Fruit fly (Drosophila melanogaster) whole organism, embryonic: ENCODE measurements around the gene CG11454.
A peak's percentile ranks its signal among the peaks of the same experiment; 100 is the strongest.

ENCODE experiments used
- Adf1 ChIP-seq: fragments of 200-800 bp; sonication (Bioruptor generic); IDR thresholded peaks from 2 replicates; pipeline ENCODE4 v1.3.6; 2022; ENCODE audit warnings: missing biosample characterization, missing genetic modification characterization
- CG10543 ChIP-seq: fragments of 200-800 bp; sonication (Bioruptor generic); optimal IDR thresholded peaks from 3 replicates; lab custom pipeline; 2017; ENCODE audit warnings: missing biosample characterization, mild to moderate bottlenecking, missing genetic modification characterization, moderate library complexity
- CG10565 ChIP-seq: fragments of 200-800 bp; sonication (Bioruptor generic); optimal IDR thresholded peaks from 3 replicates; lab custom pipeline; 2016; ENCODE audit warnings: missing biosample characterization, mild to moderate bottlenecking, missing genetic modification characterization
- CG15514 ChIP-seq: fragments of 200-800 bp; sonication (Bioruptor generic); optimal IDR thresholded peaks from 3 replicates; lab custom pipeline; 2017; ENCODE audit warnings: missing biosample characterization, missing genetic modification characterization, mild to moderate bottlenecking, moderate library complexity, missing genetic modification reagents
- CG15601 ChIP-seq: fragments of 200-800 bp; sonication (Bioruptor generic); optimal IDR thresholded peaks from 3 replicates; lab custom pipeline; 2019; ENCODE audit warnings: missing biosample characterization, mild to moderate bottlenecking, missing genetic modification characterization, moderate library complexity
- CG1603 ChIP-seq: fragments of 200-800 bp; sonication (Bioruptor generic); optimal IDR thresholded peaks from 2 replicates; lab custom pipeline; 2019; ENCODE audit warnings: missing biosample characterization, mild to moderate bottlenecking, missing genetic modification characterization, moderate library complexity
- CG17912 ChIP-seq: fragments of 200-800 bp; sonication (Bioruptor generic); optimal IDR thresholded peaks from 2 replicates; lab custom pipeline; 2018; ENCODE audit warnings: missing biosample characterization, mild to moderate bottlenecking, missing genetic modification characterization
- CG18619 ChIP-seq: fragments of 200-800 bp; sonication (Bioruptor generic); optimal IDR thresholded peaks from 3 replicates; lab custom pipeline; 2017; ENCODE audit warnings: missing biosample characterization, mild to moderate bottlenecking, missing genetic modification characterization
- CG2120 ChIP-seq: fragments of 200-800 bp; sonication (Bioruptor generic); optimal IDR thresholded peaks from 3 replicates; lab custom pipeline; 2016; ENCODE audit warnings: missing biosample characterization, missing genetic modification characterization
- CG2202 ChIP-seq: fragments of 200-800 bp; sonication (Bioruptor generic); optimal IDR thresholded peaks from 2 replicates; lab custom pipeline; 2018; ENCODE audit warnings: missing biosample characterization, mild to moderate bottlenecking, missing genetic modification characterization
- CG31365 ChIP-seq: fragments of 200-800 bp; sonication (Bioruptor generic); optimal IDR thresholded peaks from 2 replicates; lab custom pipeline; 2018; ENCODE audit warnings: missing biosample characterization, mild to moderate bottlenecking, missing genetic modification characterization
- CG34376 ChIP-seq: fragments of 200-800 bp; sonication (Bioruptor generic); optimal IDR thresholded peaks from 2 replicates; lab custom pipeline; 2018; ENCODE audit warnings: missing biosample characterization, mild to moderate bottlenecking, missing genetic modification characterization
- CG4404 ChIP-seq: fragments of 200-800 bp; sonication (Bioruptor generic); IDR thresholded peaks from 2 replicates; pipeline ENCODE4 v1.3.6; 2022; ENCODE audit warnings: missing biosample characterization, missing genetic modification characterization
- CG4424 ChIP-seq: fragments of 200-800 bp; sonication (Bioruptor generic); optimal IDR thresholded peaks from 3 replicates; lab custom pipeline; 2016; ENCODE audit warnings: missing biosample characterization, missing genetic modification characterization
- CG6254 ChIP-seq: fragments of 200-800 bp; sonication (Bioruptor generic); optimal IDR thresholded peaks from 3 replicates; lab custom pipeline; 2017; ENCODE audit warnings: mild to moderate bottlenecking, missing biosample characterization, missing genetic modification reagents, missing genetic modification characterization
- CG7987 ChIP-seq: fragments of 200-800 bp; sonication (Bioruptor generic); optimal IDR thresholded peaks from 2 replicates; lab custom pipeline; 2018; ENCODE audit warnings: missing biosample characterization, mild to moderate bottlenecking, missing genetic modification characterization, moderate library complexity
- CG8290 ChIP-seq, 3 experiments: fragments of 200-800 bp; sonication (Bioruptor generic); optimal IDR thresholded peaks; 2 replicates each; lab custom pipeline; 2016 to 2019; ENCODE audit warnings: missing biosample characterization in 3 of 3, missing genetic modification characterization in 3 of 3, mild to moderate bottlenecking in 2 of 3, moderate library complexity in 1 of 3
- CG8478 ChIP-seq: fragments of >200 bp; optimal IDR thresholded peaks from 2 replicates; lab custom pipeline; 2018
- CoRest ChIP-seq: fragments of 200-800 bp; sonication (Bioruptor generic); optimal IDR thresholded peaks from 3 replicates; lab custom pipeline; 2018; ENCODE audit warnings: missing biosample characterization, mild to moderate bottlenecking, missing genetic modification characterization, moderate library complexity
- Deaf1 ChIP-seq: fragments of 200-800 bp; optimal IDR thresholded peaks from 3 replicates; lab custom pipeline; 2019; ENCODE audit warnings: missing biosample characterization, mild to moderate bottlenecking, missing genetic modification characterization, moderate library complexity
- Gsc ChIP-seq: fragments of 200-800 bp; sonication (Bioruptor generic); IDR thresholded peaks from 2 replicates; pipeline ENCODE4 v1.3.6; 2022; ENCODE audit warnings: missing biosample characterization, missing genetic modification characterization
- HLHmδ ChIP-seq: fragments of 200-800 bp; sonication (Bioruptor generic); optimal IDR thresholded peaks from 2 replicates; lab custom pipeline; 2018; ENCODE audit warnings: missing biosample characterization, mild to moderate bottlenecking, missing genetic modification characterization, moderate library complexity
- Meics ChIP-seq: fragments of 200-800 bp; sonication (Bioruptor generic); optimal IDR thresholded peaks from 2 replicates; lab custom pipeline; 2017; ENCODE audit warnings: missing biosample characterization, mild to moderate bottlenecking, missing genetic modification characterization
- NC2β ChIP-seq: fragments of 200-800 bp; sonication (Bioruptor generic); optimal IDR thresholded peaks from 2 replicates; lab custom pipeline; 2016; ENCODE audit warnings: missing biosample characterization, missing genetic modification characterization
- Nf-YA ChIP-seq: fragments of 200-800 bp; sonication (Bioruptor generic); IDR thresholded peaks from 2 replicates; pipeline ENCODE4 v1.3.6; 2022; ENCODE audit warnings: missing biosample characterization, missing genetic modification characterization
- Nf-YC ChIP-seq: fragments of 200-800 bp; optimal IDR thresholded peaks from 3 replicates; lab custom pipeline; 2019; ENCODE audit warnings: missing biosample characterization, mild to moderate bottlenecking, missing genetic modification characterization, moderate library complexity
- Oaz ChIP-seq: fragments of 200-800 bp; sonication (Bioruptor generic); IDR thresholded peaks from 2 replicates; pipeline ENCODE4 v1.3.6; 2022; ENCODE audit warnings: missing biosample characterization, missing genetic modification characterization
- Ssrp ChIP-seq: fragments of 200-800 bp; sonication (Bioruptor generic); optimal IDR thresholded peaks from 2 replicates; lab custom pipeline; 2018; ENCODE audit warnings: missing biosample characterization, mild to moderate bottlenecking, missing genetic modification characterization, moderate library complexity
- btn ChIP-seq: fragments of 200-800 bp; sonication (Bioruptor generic); optimal IDR thresholded peaks from 2 replicates; lab custom pipeline; 2016; ENCODE audit warnings: missing biosample characterization, missing genetic modification characterization
- cg ChIP-seq: fragments of 200-800 bp; sonication (Bioruptor generic); optimal IDR thresholded peaks from 3 replicates; lab custom pipeline; 2019; ENCODE audit warnings: missing biosample characterization, mild to moderate bottlenecking, missing genetic modification characterization, moderate library complexity
- chn ChIP-seq: fragments of 200-800 bp; sonication (Bioruptor generic); optimal IDR thresholded peaks from 2 replicates; lab custom pipeline; 2016; ENCODE audit warnings: missing biosample characterization, missing genetic modification characterization
- croc ChIP-seq: fragments of 200-800 bp; sonication (Bioruptor generic); conservative IDR thresholded peaks from 3 replicates; pipeline ENCODE4 v1.3.6; 2022; ENCODE audit warnings: missing biosample characterization, missing genetic modification characterization
- emc ChIP-seq: fragments of 200-800 bp; sonication (Bioruptor generic); optimal IDR thresholded peaks from 2 replicates; lab custom pipeline; 2016; ENCODE audit warnings: missing biosample characterization, missing genetic modification characterization
- eve ChIP-seq, 2 experiments: fragments of >200 bp; optimal IDR thresholded peaks; 2 replicates each; lab custom pipeline; 2017; ENCODE audit warnings: missing biosample characterization in 2 of 2, missing genetic modification characterization in 2 of 2
- gcm ChIP-seq: fragments of 200-800 bp; sonication (Bioruptor generic); optimal IDR thresholded peaks from 2 replicates; lab custom pipeline; 2019; ENCODE audit warnings: missing biosample characterization, mild to moderate bottlenecking, missing genetic modification characterization, moderate library complexity
- gcm2 ChIP-seq: fragments of 200-800 bp; sonication (Bioruptor generic); optimal IDR thresholded peaks from 2 replicates; lab custom pipeline; 2016; ENCODE audit warnings: missing biosample characterization, missing genetic modification characterization
- gro ChIP-seq: fragments of 200-800 bp; sonication (Bioruptor generic); optimal IDR thresholded peaks from 2 replicates; lab custom pipeline; 2016; ENCODE audit warnings: missing biosample characterization, missing genetic modification characterization
- jumu ChIP-seq: fragments of 200-800 bp; sonication (Bioruptor generic); optimal IDR thresholded peaks from 3 replicates; lab custom pipeline; 2016; ENCODE audit warnings: missing biosample characterization, missing genetic modification characterization
- kah ChIP-seq: fragments of 200-800 bp; sonication (Bioruptor generic); optimal IDR thresholded peaks from 2 replicates; lab custom pipeline; 2018; ENCODE audit warnings: missing biosample characterization, mild to moderate bottlenecking, missing genetic modification characterization
- lbe ChIP-seq: fragments of 200-800 bp; sonication (Bioruptor generic); optimal IDR thresholded peaks from 2 replicates; lab custom pipeline; 2016; ENCODE audit warnings: missing biosample characterization, mild to moderate bottlenecking, missing genetic modification characterization
- mirr ChIP-seq: fragments of 200-800 bp; sonication (Bioruptor generic); optimal IDR thresholded peaks from 3 replicates; lab custom pipeline; 2018; ENCODE audit warnings: missing biosample characterization, mild to moderate bottlenecking, missing genetic modification characterization
- pan ChIP-seq, 4 experiments: fragments of >200 bp in 3 of 4; fragments of 200-800 bp in 1 of 4; sonication (Bioruptor generic) in 1 of 4; optimal IDR thresholded peaks in 3 of 4; IDR thresholded peaks in 1 of 4; 2 replicates each; pipeline versions ENCODE4 v1.3.6 to Lab custom; 2017 to 2022; ENCODE audit warnings: missing biosample characterization in 2 of 4, missing genetic modification characterization in 2 of 4, mixed read lengths in 1 of 4
- sens ChIP-seq: fragments of 200-800 bp; sonication (Bioruptor generic); peaks from one replicate; lab custom pipeline; 2016; ENCODE audit warnings: missing biosample characterization, missing genetic modification characterization
- stwl ChIP-seq: fragments of 200-800 bp; sonication (Bioruptor generic); optimal IDR thresholded peaks from 3 replicates; lab custom pipeline; 2018; ENCODE audit warnings: missing biosample characterization, mild to moderate bottlenecking, missing genetic modification characterization, moderate library complexity
- sug ChIP-seq: fragments of 200-800 bp; optimal IDR thresholded peaks from 2 replicates; lab custom pipeline; 2019; ENCODE audit warnings: missing biosample characterization, mild to moderate bottlenecking, missing genetic modification characterization, moderate library complexity
- tgo ChIP-seq: fragments of 200-800 bp; sonication (Bioruptor generic); IDR thresholded peaks from 3 replicates; pipeline ENCODE4 v1.3.6; 2022; ENCODE audit warnings: missing biosample characterization, missing genetic modification characterization
- unpg ChIP-seq: fragments of 200-800 bp; sonication (Bioruptor generic); optimal IDR thresholded peaks from 3 replicates; lab custom pipeline; 2018; ENCODE audit warnings: missing biosample characterization, mild to moderate bottlenecking, missing genetic modification characterization, moderate library complexity
- zfh2 ChIP-seq: fragments of 200-800 bp; sonication (Bioruptor generic); optimal IDR thresholded peaks from 2 replicates; lab custom pipeline; 2016; ENCODE audit warnings: missing biosample characterization, missing genetic modification characterization

The CG11454 gene

dm6 chr2L:160581-161452 is 17.7 kb downstream of the CG11454 start (continued):
- TF ChIP-seq eve (GFP tag; optimal IDR thresholded peaks at IDR 0.05; lab: Kevin White, UChicago) = peak in 1 of 2 experiments; percentile 86
- TF ChIP-seq Nf-YA (GFP tag; lab: Robert Waterston, UW) = no peak
- no peak for TF ChIP-seq kah (GFP tag; lab: Kevin White, UChicago)
- no peak for TF ChIP-seq stwl (tag; lab: Kevin White, UChicago)
- TF ChIP-seq Deaf1 (tag; lab: Kevin White, UChicago) = peak; percentile 38
- peak; percentile 22 for TF ChIP-seq CG2120 (GFP tag; lab: Kevin White, UChicago)
- TF ChIP-seq Ssrp (tag; lab: Kevin White, UChicago) = peak; percentile 48
- TF ChIP-seq Meics (GFP tag; lab: Kevin White, UChicago) = peak; percentile 10
- TF ChIP-seq mirr (GFP tag; lab: Kevin White, UChicago) = peak; percentile 86
- peak; percentile 97 for TF ChIP-seq CG10543 (GFP tag; lab: Kevin White, UChicago)
- TF ChIP-seq CG31365 (tag; lab: Kevin White, UChicago) = no peak
- peak; percentile 93 for TF ChIP-seq sens
- peak; percentile 89 for TF ChIP-seq lbe (GFP tag; lab: Kevin White, UChicago)
- peak; percentile 59 for TF ChIP-seq CG17912 (GFP tag; lab: Kevin White, UChicago)
- peak; percentile 75 for TF ChIP-seq CG34376 (GFP tag; lab: Kevin White, UChicago)
- no peak for TF ChIP-seq unpg (GFP tag; lab: Kevin White, UChicago)
- TF ChIP-seq sug (tag; lab: Kevin White, UChicago) = peak; percentile 90
- TF ChIP-seq pan (optimal IDR thresholded peaks at IDR 0.05; lab: Kevin White, UChicago) = no peak
- TF ChIP-seq pan (GFP tag; optimal IDR thresholded peaks at IDR 0.05 in 1 of 2, IDR thresholded peaks at IDR 0.05 in 1 of 2) = no peak
- TF ChIP-seq CG10565 (GFP tag; lab: Kevin White, UChicago) = no peak
- no peak for TF ChIP-seq Gsc (GFP tag; lab: Robert Waterston, UW)
- TF ChIP-seq gcm2 (GFP tag; lab: Kevin White, UChicago) = peak; percentile 57
- peak; percentile 82 for TF ChIP-seq Nf-YC (tag; lab: Kevin White, UChicago)
- TF ChIP-seq CG6254 (GFP tag; lab: Kevin White, UChicago) = peak; percentile 85
- no peak for TF ChIP-seq CG2202
- TF ChIP-seq CG4424 (GFP tag; lab: Kevin White, UChicago) = peak; percentile 52
- TF ChIP-seq CG1603 (tag; lab: Kevin White, UChicago) = peak; percentile 43
- no peak for TF ChIP-seq CG4404 (GFP tag; lab: Robert Waterston, UW)
- TF ChIP-seq CG18619 (GFP tag; lab: Kevin White, UChicago) = no peak
- TF ChIP-seq CoRest = no peak
- TF ChIP-seq jumu (GFP tag; lab: Kevin White, UChicago) = peak; percentile 10
- TF ChIP-seq CG8478 (lab: Kevin White, UChicago) = peak; percentile 55
- no peak for TF ChIP-seq zfh2
- peak; percentile 91 for TF ChIP-seq cg (GFP tag; lab: Kevin White, UChicago)
- TF ChIP-seq CG7987 (GFP tag; lab: Kevin White, UChicago) = peak; percentile 10
- TF ChIP-seq gcm = peak; percentile 63
- TF ChIP-seq croc (GFP tag; lab: Robert Waterston, UW) = no peak; the same call in 2 of the 3 replicates
- TF ChIP-seq NC2β = peak; percentile 38
- no peak for TF ChIP-seq emc (GFP tag; lab: Kevin White, UChicago)
- TF ChIP-seq CG15601 (tag; lab: Kevin White, UChicago) = peak; percentile 32
- no peak for TF ChIP-seq btn (GFP tag; lab: Kevin White, UChicago)
- TF ChIP-seq CG8290 (GFP tag; optimal IDR thresholded peaks at IDR 0.05; lab: Kevin White, UChicago) = no peak
- peak in 1 of 2 experiments; percentile 5 for TF ChIP-seq CG8290 (tag; optimal IDR thresholded peaks at IDR 0.05; lab: Kevin White, UChicago)
- TF ChIP-seq HLHmδ = peak; percentile 27
- no peak for TF ChIP-seq Adf1 (GFP tag; lab: Robert Waterston, UW)
- no peak for TF ChIP-seq Oaz (GFP tag; lab: Robert Waterston, UW)
- TF ChIP-seq chn (GFP tag; lab: Kevin White, UChicago) = peak; percentile 24
- no peak for TF ChIP-seq tgo
- peak; percentile 88 for TF ChIP-seq gro (GFP tag; lab: Kevin White, UChicago)
- peak; percentile 36 for TF ChIP-seq CG15514 (GFP tag; lab: Kevin White, UChicago)
